Worm (Caenorhabditis elegans) whole organism, L3 larva: ENCODE data around the gene Y17G7B.12.

Experiments used
- R02D3.7 ChIP-seq: fragments of 150-350 bp; optimal IDR thresholded peaks from 2 replicates; lab custom pipeline; 2014; ENCODE audit warnings: missing biosample characterization, missing genetic modification characterization
- ZK546.5 ChIP-seq: sonication (generic microtip); optimal IDR thresholded peaks from 2 replicates; lab custom pipeline; 2017; ENCODE audit warnings: missing biosample characterization, missing genetic modification characterization
- aly-2 ChIP-seq: fragments of 150-350 bp; optimal IDR thresholded peaks from 2 replicates; lab custom pipeline; 2014; ENCODE audit warnings: missing biosample characterization, missing genetic modification characterization
- ama-1 ChIP-seq: fragments of 150-350 bp; optimal IDR thresholded peaks from 2 replicates; lab custom pipeline; 2018
- ceh-16 ChIP-seq: sonication (generic microtip); optimal IDR thresholded peaks from 2 replicates; lab custom pipeline; 2017; ENCODE audit warnings: missing biosample characterization, missing genetic modification characterization
- ceh-28 ChIP-seq: fragments of 150-350 bp; optimal IDR thresholded peaks from 2 replicates; lab custom pipeline; 2014; ENCODE audit warnings: missing biosample characterization, missing genetic modification reagents, missing genetic modification characterization
- ceh-82 ChIP-seq: fragments of 150-350 bp; optimal IDR thresholded peaks from 2 replicates; lab custom pipeline; 2014; ENCODE audit warnings: missing biosample characterization, missing genetic modification characterization
- ceh-9 ChIP-seq: sonication (generic microtip); optimal IDR thresholded peaks from 2 replicates; lab custom pipeline; 2018; ENCODE audit warnings: missing biosample characterization, missing genetic modification characterization
- egl-27 ChIP-seq: sonication (generic microtip); optimal IDR thresholded peaks from 4 replicates; lab custom pipeline; 2017; ENCODE audit warnings: missing biosample characterization, missing genetic modification reagents, missing genetic modification characterization
- egl-5 ChIP-seq: fragments of 150-350 bp; optimal IDR thresholded peaks from 2 replicates; lab custom pipeline; 2017; ENCODE audit warnings: missing biosample characterization, missing genetic modification reagents, missing genetic modification characterization, inconsistent platforms
- elt-1 ChIP-seq: fragments of 150-350 bp; optimal IDR thresholded peaks from 2 replicates; lab custom pipeline; 2014; ENCODE audit warnings: missing biosample characterization, missing genetic modification characterization
- elt-2 ChIP-seq: sonication (generic microtip); optimal IDR thresholded peaks from 2 replicates; lab custom pipeline; 2016; ENCODE audit warnings: missing genetic modification reagents, mild to moderate bottlenecking, missing genetic modification characterization, missing compliant biosample characterization
- elt-3 ChIP-seq, 3 experiments: fragments of 150-350 bp in 1 of 3; sonication (generic microtip) in 2 of 3; optimal IDR thresholded peaks; 2 replicates in 2 of 3; 4 replicates in 1 of 3; lab custom pipeline; 2014 to 2017; ENCODE audit warnings: missing biosample characterization in 3 of 3, missing genetic modification characterization in 3 of 3
- eor-1 ChIP-seq, 2 experiments: fragments of 150-350 bp; optimal IDR thresholded peaks; 2 replicates each; lab custom pipeline; 2014 to 2018; ENCODE audit warnings: missing biosample characterization in 2 of 2, missing genetic modification characterization in 2 of 2
- fkh-2 ChIP-seq: fragments of 150-350 bp; optimal IDR thresholded peaks from 2 replicates; lab custom pipeline; 2014; ENCODE audit warnings: missing biosample characterization, missing genetic modification reagents, missing genetic modification characterization
- fos-1 ChIP-seq: fragments of 150-350 bp; optimal IDR thresholded peaks from 2 replicates; lab custom pipeline; 2014; ENCODE audit warnings: missing biosample characterization, missing genetic modification characterization
- hmg-11 ChIP-seq: sonication (generic microtip); optimal IDR thresholded peaks from 2 replicates; lab custom pipeline; 2016; ENCODE audit warnings: missing genetic modification characterization, missing compliant biosample characterization
- jun-1 ChIP-seq: fragments of 150-350 bp; optimal IDR thresholded peaks from 2 replicates; lab custom pipeline; 2014; ENCODE audit warnings: missing biosample characterization, missing genetic modification reagents, missing genetic modification characterization
- lin-15B ChIP-seq: fragments of 150-350 bp; optimal IDR thresholded peaks from 2 replicates; lab custom pipeline; 2014; ENCODE audit warnings: missing biosample characterization, missing genetic modification characterization
- lin-39 ChIP-seq: fragments of 150-350 bp; optimal IDR thresholded peaks from 2 replicates; lab custom pipeline; 2018; ENCODE audit warnings: missing biosample characterization, missing genetic modification reagents, missing genetic modification characterization
- lsy-12 ChIP-seq: sonication (generic microtip); optimal IDR thresholded peaks from 2 replicates; lab custom pipeline; 2016; ENCODE audit warnings: mild to moderate bottlenecking, missing genetic modification characterization, missing compliant biosample characterization
- mdl-1 ChIP-seq: fragments of 150-350 bp; optimal IDR thresholded peaks from 2 replicates; lab custom pipeline; 2014; ENCODE audit warnings: missing biosample characterization, missing genetic modification characterization
- mml-1 ChIP-seq: fragments of 150-350 bp; sonication (generic microtip); optimal IDR thresholded peaks from 3 replicates; lab custom pipeline; 2014; ENCODE audit warnings: missing biosample characterization, missing genetic modification characterization
- nfya-1 ChIP-seq: sonication (generic microtip); optimal IDR thresholded peaks from 2 replicates; lab custom pipeline; 2017; ENCODE audit warnings: missing genetic modification characterization, mild to moderate bottlenecking, missing compliant biosample characterization, antibody characterized with exemption, moderate library complexity; ENCODE audit not compliant: insufficient read depth
- nhr-11 ChIP-seq: fragments of 150-350 bp; optimal IDR thresholded peaks from 2 replicates; lab custom pipeline; 2014; ENCODE audit warnings: missing biosample characterization, missing genetic modification characterization
- nhr-12 ChIP-seq: fragments of 150-350 bp; optimal IDR thresholded peaks from 2 replicates; lab custom pipeline; 2014; ENCODE audit warnings: missing biosample characterization, missing genetic modification characterization
- nhr-23 ChIP-seq: fragments of 150-350 bp; optimal IDR thresholded peaks from 2 replicates; lab custom pipeline; 2014; ENCODE audit warnings: missing biosample characterization, missing genetic modification reagents, missing genetic modification characterization
- nhr-237 ChIP-seq: fragments of 150-350 bp; optimal IDR thresholded peaks from 2 replicates; lab custom pipeline; 2014; ENCODE audit warnings: missing biosample characterization, missing genetic modification characterization
- nhr-25 ChIP-seq: sonication (generic microtip); optimal IDR thresholded peaks from 2 replicates; lab custom pipeline; 2017; ENCODE audit warnings: missing biosample characterization, missing genetic modification characterization
- nhr-28 ChIP-seq: fragments of 150-350 bp; optimal IDR thresholded peaks from 2 replicates; lab custom pipeline; 2014; ENCODE audit warnings: missing biosample characterization, missing genetic modification characterization
- nhr-43 ChIP-seq: sonication (generic microtip); optimal IDR thresholded peaks from 2 replicates; lab custom pipeline; 2016; ENCODE audit warnings: mild to moderate bottlenecking, missing genetic modification characterization, missing compliant biosample characterization; ENCODE audit not compliant: poor library complexity, severe bottlenecking
- nhr-67 ChIP-seq: fragments of 150-350 bp; optimal IDR thresholded peaks from 2 replicates; lab custom pipeline; 2014; ENCODE audit warnings: missing biosample characterization, missing genetic modification characterization
- nhr-76 ChIP-seq: fragments of 150-350 bp; sonication (generic microtip); optimal IDR thresholded peaks from 5 replicates; lab custom pipeline; 2014; ENCODE audit warnings: missing biosample characterization, missing genetic modification characterization
- nhr-77 ChIP-seq: fragments of 150-350 bp; optimal IDR thresholded peaks from 2 replicates; lab custom pipeline; 2014; ENCODE audit warnings: missing biosample characterization, missing genetic modification characterization
- pha-4 ChIP-seq: fragments of 150-350 bp; optimal IDR thresholded peaks from 2 replicates; lab custom pipeline; 2014; ENCODE audit warnings: missing biosample characterization, missing genetic modification reagents, missing genetic modification characterization
- pqm-1 ChIP-seq: fragments of 150-350 bp; optimal IDR thresholded peaks from 2 replicates; lab custom pipeline; 2017; ENCODE audit warnings: missing biosample characterization, missing genetic modification characterization, inconsistent platforms
- sea-2 ChIP-seq: fragments of 150-350 bp; sonication (generic microtip); optimal IDR thresholded peaks from 4 replicates; lab custom pipeline; 2014; ENCODE audit warnings: missing biosample characterization, missing genetic modification reagents, missing genetic modification characterization
- skn-1 ChIP-seq: fragments of 150-350 bp; optimal IDR thresholded peaks from 2 replicates; lab custom pipeline; 2014; ENCODE audit warnings: missing biosample characterization, missing genetic modification characterization
- snpc-4 ChIP-seq: fragments of 150-350 bp; optimal IDR thresholded peaks from 2 replicates; lab custom pipeline; 2014; ENCODE audit warnings: missing biosample characterization, missing genetic modification characterization
- tbx-2 ChIP-seq: sonication (generic microtip); optimal IDR thresholded peaks from 2 replicates; lab custom pipeline; 2016; ENCODE audit warnings: mild to moderate bottlenecking, missing genetic modification characterization, missing compliant biosample characterization
- unc-39 ChIP-seq: sonication (generic microtip); optimal IDR thresholded peaks from 4 replicates; lab custom pipeline; 2017; ENCODE audit warnings: missing biosample characterization, missing genetic modification characterization
- unc-62 ChIP-seq: fragments of 150-350 bp; sonication (generic microtip); optimal IDR thresholded peaks from 4 replicates; lab custom pipeline; 2014; ENCODE audit warnings: missing biosample characterization, missing genetic modification reagents, missing genetic modification characterization
- zag-1 ChIP-seq: fragments of 150-350 bp; optimal IDR thresholded peaks from 2 replicates; lab custom pipeline; 2014; ENCODE audit warnings: missing biosample characterization, missing genetic modification characterization
- ztf-11 ChIP-seq: fragments of 150-350 bp; optimal IDR thresholded peaks from 2 replicates; lab custom pipeline; 2014; ENCODE audit warnings: missing biosample characterization, missing genetic modification characterization
- ztf-4 ChIP-seq: fragments of 150-350 bp; optimal IDR thresholded peaks from 2 replicates; lab custom pipeline; 2014; ENCODE audit warnings: missing biosample characterization, missing genetic modification characterization

Y17G7B.12 gene

DNA sequence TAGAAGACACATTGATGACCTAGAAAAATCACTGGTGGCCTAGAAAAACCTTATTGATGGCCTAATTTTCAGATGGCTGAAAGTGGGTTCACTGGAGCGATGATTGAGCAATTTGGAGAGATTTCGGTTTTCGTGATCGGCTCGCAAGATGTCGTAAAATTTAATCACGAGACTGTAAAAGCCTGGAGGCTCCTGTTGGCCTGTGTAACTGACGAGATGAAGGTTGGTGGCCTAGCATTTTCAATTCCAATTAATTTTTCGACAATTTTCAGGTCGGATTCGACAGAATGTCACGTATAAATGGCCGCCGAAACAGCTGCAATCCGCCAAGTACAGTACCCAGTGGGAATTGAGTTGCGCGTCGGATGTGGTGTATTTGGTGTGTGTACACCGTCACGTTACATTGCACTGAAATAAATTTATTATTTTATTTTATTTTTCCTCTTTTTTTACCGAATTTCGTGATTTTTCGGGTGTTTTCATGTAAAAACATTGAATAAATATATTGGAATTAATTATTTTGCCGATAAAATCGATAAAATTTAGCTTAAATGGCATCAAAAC is at the start of gene Y17G7B.12:
TSS of gene Y17G7B.12 (plus strand) at position 547 of the 564 bp plus-strand sequence.
- no peak for TF ChIP-seq nhr-237
- no peak for TF ChIP-seq R02D3.7 (tag; lab: Kevin White, UChicago)
- no peak for TF ChIP-seq unc-62 (GFP tag; lab: Kevin White, UChicago)
- peak; percentile 4 for TF ChIP-seq lin-15B (tag; lab: Kevin White, UChicago)
- TF ChIP-seq lin-39 (tag; lab: Kevin White, UChicago) = no peak
- no peak for TF ChIP-seq egl-5
- TF ChIP-seq elt-1 (tag; lab: Kevin White, UChicago) = no peak
- no peak for TF ChIP-seq ceh-16
- TF ChIP-seq unc-39 (tag; lab: Kevin White, UChicago) = no peak
- no peak for TF ChIP-seq fos-1 (tag; lab: Kevin White, UChicago)
- no peak for TF ChIP-seq elt-3 (tag; optimal IDR thresholded peaks at IDR 0.05; lab: Kevin White, UChicago)
- peak; percentile 34 for TF ChIP-seq hmg-11 (tag; lab: Kevin White, UChicago)
- TF ChIP-seq ceh-9 (tag; lab: Kevin White, UChicago) = no peak
- TF ChIP-seq pha-4 (tag; lab: Kevin White, UChicago) = peak; percentile 10
- TF ChIP-seq snpc-4 (tag; lab: Kevin White, UChicago) = no peak
- no peak for TF ChIP-seq ceh-28
- no peak for TF ChIP-seq nhr-77 (tag; lab: Kevin White, UChicago)
- no peak for TF ChIP-seq nhr-11
- TF ChIP-seq nhr-76 = no peak
- TF ChIP-seq nfya-1 (tag; lab: Kevin White, UChicago) = peak; percentile 15
- TF ChIP-seq nhr-12 (tag; lab: Kevin White, UChicago) = no peak
- TF ChIP-seq elt-2 (tag; lab: Kevin White, UChicago) = no peak
- no peak for TF ChIP-seq aly-2 (tag; lab: Kevin White, UChicago)
- no peak for TF ChIP-seq ceh-82 (tag; lab: Kevin White, UChicago)
- TF ChIP-seq, all 47 proteins: peak for 4

DNA sequence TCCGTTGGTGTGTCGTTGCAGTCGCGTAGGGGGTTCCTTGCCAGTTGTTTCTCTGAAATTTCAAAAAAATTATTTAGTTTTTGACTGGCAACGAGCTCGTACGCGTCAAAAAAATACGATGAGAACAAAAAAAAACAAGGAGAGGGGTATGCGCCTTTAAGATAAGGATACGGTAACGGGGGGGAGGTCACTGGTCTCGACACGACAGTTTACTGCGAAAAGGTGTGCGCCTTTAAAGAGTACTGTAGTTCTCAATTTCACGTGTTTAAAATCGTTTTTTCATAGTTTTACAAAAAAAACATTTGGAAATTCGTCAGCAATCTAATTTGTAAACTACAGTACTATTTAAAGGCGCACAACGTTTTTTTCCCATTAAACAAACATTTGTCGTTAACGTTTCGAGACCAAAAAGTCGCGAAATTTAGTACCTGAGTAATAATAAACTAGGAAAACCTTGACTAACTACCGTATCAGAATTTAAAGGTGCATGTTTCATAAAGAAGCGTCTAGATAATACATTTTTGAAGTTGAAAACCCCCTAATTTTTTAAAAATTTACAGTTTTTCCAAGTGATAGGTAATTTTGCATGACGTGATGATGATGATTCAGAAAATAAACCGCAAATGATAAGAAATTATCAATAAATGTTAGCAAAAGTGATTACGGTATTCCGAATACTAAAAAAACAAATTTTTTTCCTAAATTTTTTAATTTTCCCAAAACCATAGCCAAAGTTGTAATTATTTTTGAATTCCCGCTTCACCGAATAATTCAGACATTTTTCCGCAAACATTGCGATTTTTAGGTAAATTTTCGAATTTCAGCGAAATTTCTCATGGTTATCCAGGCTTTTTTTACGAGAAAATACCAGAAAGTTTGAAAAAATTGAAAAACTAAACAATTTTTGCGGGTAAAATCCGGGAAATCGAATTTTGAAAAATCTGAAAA is 49.3 kb upstream of the Y17G7B.12 start:
- TF ChIP-seq nhr-23 (tag; lab: Kevin White, UChicago) = no peak
- peak; percentile 40 for TF ChIP-seq lsy-12 (tag; lab: Kevin White, UChicago)
- peak; percentile 34 for TF ChIP-seq aly-2 (tag; lab: Kevin White, UChicago)
- TF ChIP-seq nhr-67 (tag; lab: Kevin White, UChicago) = no peak
- no peak for TF ChIP-seq ceh-82 (tag; lab: Kevin White, UChicago)
- TF ChIP-seq ztf-11 = no peak
- peak; percentile 34 for TF ChIP-seq pha-4 (tag; lab: Kevin White, UChicago)
- TF ChIP-seq elt-1 (tag; lab: Kevin White, UChicago) = no peak
- TF ChIP-seq egl-27 (tag; lab: Kevin White, UChicago) = no peak
- peak; percentile 55 for TF ChIP-seq nhr-28 (tag; lab: Kevin White, UChicago)
- peak; percentile 19 for TF ChIP-seq pqm-1 (tag; lab: Kevin White, UChicago)
- no peak for TF ChIP-seq fkh-2 (tag; lab: Kevin White, UChicago)
- TF ChIP-seq sea-2 (GFP tag; lab: Kevin White, UChicago) = no peak
- TF ChIP-seq mml-1 (tag; lab: Kevin White, UChicago) = no peak
- TF ChIP-seq nhr-77 (tag; lab: Kevin White, UChicago) = peak; percentile 24
- TF ChIP-seq nhr-76 = no peak
- no peak for TF ChIP-seq ztf-4 (tag; lab: Kevin White, UChicago)
- TF ChIP-seq unc-62 (GFP tag; lab: Kevin White, UChicago) = no peak
- TF ChIP-seq snpc-4 (tag; lab: Kevin White, UChicago) = no peak
- TF ChIP-seq skn-1 (tag; lab: Kevin White, UChicago) = no peak
- peak; percentile 76 for TF ChIP-seq fos-1 (tag; lab: Kevin White, UChicago)
- TF ChIP-seq lin-39 (tag; lab: Kevin White, UChicago) = no peak
- TF ChIP-seq nhr-237 = no peak
- TF ChIP-seq unc-39 (tag; lab: Kevin White, UChicago) = no peak
- no peak for TF ChIP-seq ceh-9 (tag; lab: Kevin White, UChicago)
- TF ChIP-seq tbx-2 (tag; lab: Kevin White, UChicago) = no peak
- no peak for TF ChIP-seq egl-5
- no peak for TF ChIP-seq mdl-1 (tag; lab: Kevin White, UChicago)
- TF ChIP-seq eor-1 (tag; optimal IDR thresholded peaks at IDR 0.05; lab: Kevin White, UChicago) = no peak
- TF ChIP-seq R02D3.7 (tag; lab: Kevin White, UChicago) = no peak
- peak; percentile 11 for TF ChIP-seq nhr-43 (tag; lab: Kevin White, UChicago)
- peak; percentile 3 for TF ChIP-seq nfya-1 (tag; lab: Kevin White, UChicago)
- TF ChIP-seq ceh-28 = no peak
- peak; percentile 49 for TF ChIP-seq elt-2 (tag; lab: Kevin White, UChicago)
- no peak for TF ChIP-seq nhr-25 (tag; lab: Kevin White, UChicago)
- TF ChIP-seq jun-1 = peak; percentile 47
- TF ChIP-seq nhr-11 = no peak
- TF ChIP-seq ZK546.5 (tag; lab: Kevin White, UChicago) = peak; percentile 53
- no peak for TF ChIP-seq ceh-16
- no peak for TF ChIP-seq zag-1 (tag; lab: Kevin White, UChicago)
- TF ChIP-seq lin-15B (tag; lab: Kevin White, UChicago) = no peak
- peak; percentile 77 for TF ChIP-seq ama-1 (lab: Kevin White, UChicago)
- no peak for TF ChIP-seq elt-3 (tag; optimal IDR thresholded peaks at IDR 0.05; lab: Kevin White, UChicago)
- no peak for TF ChIP-seq nhr-12 (tag; lab: Kevin White, UChicago)
